Worm (Caenorhabditis elegans) whole organism, L4/young adult: Measurements from ENCODE around the gene ZK353.2.

ENCODE experiments used
- W03F9.2 ChIP-seq: fragments of 150-350 bp; optimal IDR thresholded peaks from 2 replicates; lab custom pipeline; 2014; ENCODE audit warnings: missing biosample characterization, missing genetic modification characterization
- dao-5 ChIP-seq: sonication (generic microtip); optimal IDR thresholded peaks from 2 replicates; lab custom pipeline; 2016; ENCODE audit warnings: missing genotype, missing genetic modification characterization, moderate library complexity, missing compliant biosample characterization
- him-1 ChIP-seq: sonication (generic microtip); optimal IDR thresholded peaks from 2 replicates; lab custom pipeline; 2016; ENCODE audit warnings: missing genotype, missing genetic modification reagents, missing genetic modification characterization, missing compliant biosample characterization

ZK353.2 gene

DNA sequence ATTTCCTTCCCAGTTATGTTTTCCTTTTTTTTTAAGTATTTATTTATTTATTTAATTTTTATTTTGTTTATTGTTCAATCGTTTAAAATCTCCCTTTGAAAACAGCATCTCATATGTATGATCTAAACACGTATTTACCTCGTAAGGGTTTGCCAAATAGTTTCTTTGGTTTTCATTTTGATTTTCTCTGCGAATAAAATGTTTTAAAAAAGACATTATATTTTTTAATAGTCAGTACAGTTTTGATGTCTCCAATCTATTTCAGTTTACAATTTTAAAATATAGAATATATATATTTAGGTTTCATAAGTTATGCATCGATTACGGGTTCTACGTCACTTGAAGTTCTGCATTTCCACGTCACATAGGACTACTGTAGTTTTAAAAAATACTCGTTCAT lies 17.9 kb upstream of the ZK353.2 start, which contains the start of gene R05D3.12:
Gene R05D3.12, plus strand, starts transcription at position 301 of the 400 bp plus-strand sequence.
- TF ChIP-seq W03F9.2 (tag; lab: Kevin White, UChicago) = no peak
- no peak for TF ChIP-seq dao-5
- TF ChIP-seq him-1 (tag; lab: Kevin White, UChicago) = no peak

DNA sequence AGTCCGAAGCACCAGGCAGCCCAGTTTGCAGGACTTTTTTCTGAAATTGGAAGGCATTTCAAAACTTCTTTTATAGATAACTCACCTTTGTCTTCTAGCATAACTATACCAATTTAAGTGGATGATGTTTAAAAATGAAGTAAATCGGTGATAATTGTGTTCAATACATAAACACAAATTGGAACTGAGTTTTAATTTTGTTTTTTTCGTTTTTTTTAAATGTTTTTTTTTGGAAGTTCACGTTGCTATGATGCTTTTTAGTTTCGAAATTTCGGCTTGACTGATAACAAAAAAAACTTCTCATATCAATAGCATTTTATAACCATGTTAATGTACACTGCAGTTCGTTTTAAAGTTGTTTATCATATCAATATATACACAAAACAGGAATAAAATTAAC lies 9.0 kb upstream of the ZK353.2 start, which contains the start of gene ZK353.4:
Gene ZK353.4, minus strand, starts transcription at position 101 of the 400 bp plus-strand sequence.
- TF ChIP-seq him-1 (tag; lab: Kevin White, UChicago) (peak; percentile 40), W03F9.2 (tag; lab: Kevin White, UChicago) (no peak), dao-5 (no peak)

DNA sequence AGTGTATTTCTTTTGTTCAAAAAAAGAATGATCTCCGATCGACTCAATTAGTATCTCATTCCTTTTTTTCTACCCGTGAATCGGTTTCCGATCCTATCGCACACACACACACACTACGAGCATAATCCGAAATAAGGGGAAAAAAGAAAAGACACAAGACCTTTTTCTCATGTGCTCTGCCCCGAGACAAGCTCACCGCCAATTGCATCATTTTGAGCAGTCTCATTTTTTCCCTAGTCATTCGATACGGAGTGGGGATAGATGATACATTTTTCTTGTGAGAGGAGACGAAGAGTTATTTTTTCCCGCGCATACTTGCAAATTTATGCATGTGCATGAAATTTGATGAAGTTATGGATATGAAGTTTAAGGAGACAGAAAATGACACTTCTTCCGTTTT lies 6.2 kb upstream of the ZK353.2 start:
- TF ChIP-seq him-1 (tag; lab: Kevin White, UChicago) = peak; percentile 54
- TF ChIP-seq dao-5 = no peak
- TF ChIP-seq W03F9.2 (tag; lab: Kevin White, UChicago) = no peak

DNA sequence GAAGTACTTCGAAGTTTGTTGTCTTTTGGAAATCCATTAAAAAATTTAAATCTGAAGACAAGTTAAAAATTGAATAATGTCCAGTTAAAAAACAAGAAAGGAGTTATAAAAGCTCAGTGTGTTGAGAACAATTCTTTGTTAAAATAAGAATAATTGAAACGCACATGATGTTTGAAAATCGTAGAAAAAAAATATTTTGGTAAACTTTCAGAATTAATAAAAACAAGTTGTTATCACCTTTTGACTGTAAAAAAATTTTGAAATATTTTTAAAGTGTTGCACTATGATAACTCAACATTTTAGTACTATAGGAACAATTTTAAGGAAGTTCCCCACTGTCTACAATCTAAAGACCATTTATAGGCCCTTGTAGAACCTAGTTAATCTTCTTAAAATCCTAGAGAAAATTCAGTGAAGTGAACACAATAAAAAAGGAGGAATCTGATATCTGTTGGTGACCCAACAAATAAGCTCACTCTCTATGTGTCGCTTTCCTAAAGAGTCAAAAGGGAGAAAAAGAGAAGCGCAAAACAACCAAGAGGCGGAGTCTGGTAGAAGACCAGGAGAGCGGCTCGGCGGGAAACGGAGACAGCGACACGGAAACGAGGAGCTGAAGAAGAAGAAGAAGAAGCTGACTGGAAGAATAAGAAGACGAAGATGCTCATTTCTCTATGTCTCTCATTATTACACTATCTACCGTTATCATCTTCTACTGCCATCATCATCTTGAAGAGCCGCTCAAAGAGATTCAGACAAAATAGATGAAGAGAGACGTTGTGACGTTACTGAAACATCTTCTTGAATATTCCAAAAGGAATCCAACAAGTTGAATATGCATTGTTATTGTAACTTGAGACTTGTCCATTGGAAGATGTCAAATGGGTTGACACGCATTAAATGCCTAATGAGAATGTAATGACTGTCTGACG lies 3.9 kb upstream of the ZK353.2 start, which contains the start of gene ZK353.10:
Gene ZK353.10, minus strand, starts transcription at position 51 of the 929 bp plus-strand sequence.
- peak; percentile 41 for TF ChIP-seq him-1 (tag; lab: Kevin White, UChicago)
- TF ChIP-seq W03F9.2 (tag; lab: Kevin White, UChicago) = no peak
- TF ChIP-seq dao-5 = no peak

DNA sequence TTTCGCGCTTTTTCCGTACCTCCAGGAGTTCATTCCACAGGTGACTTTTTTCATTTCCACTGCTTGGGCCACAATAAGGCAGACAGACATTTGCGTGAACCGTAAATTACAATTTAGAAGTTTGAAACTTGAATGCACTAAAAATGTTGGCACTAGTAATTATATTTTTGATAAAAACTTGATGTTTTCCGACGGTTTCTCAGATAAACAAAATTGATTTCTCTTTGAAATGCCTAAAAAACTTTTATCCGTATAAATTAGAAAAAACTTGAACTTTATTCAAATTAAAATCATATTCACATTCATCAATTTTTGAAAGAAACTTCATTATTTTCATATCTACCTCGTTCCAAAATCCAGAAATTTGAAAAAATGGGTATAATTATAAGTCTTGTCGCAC lies 2.8 kb upstream of the ZK353.2 start, which contains the start of gene ZK353.3:
Gene ZK353.3, plus strand, starts transcription at position 301 of the 400 bp plus-strand sequence.
- TF ChIP-seq him-1 (tag; lab: Kevin White, UChicago) = no peak
- TF ChIP-seq dao-5 = no peak
- no peak for TF ChIP-seq W03F9.2 (tag; lab: Kevin White, UChicago)

DNA sequence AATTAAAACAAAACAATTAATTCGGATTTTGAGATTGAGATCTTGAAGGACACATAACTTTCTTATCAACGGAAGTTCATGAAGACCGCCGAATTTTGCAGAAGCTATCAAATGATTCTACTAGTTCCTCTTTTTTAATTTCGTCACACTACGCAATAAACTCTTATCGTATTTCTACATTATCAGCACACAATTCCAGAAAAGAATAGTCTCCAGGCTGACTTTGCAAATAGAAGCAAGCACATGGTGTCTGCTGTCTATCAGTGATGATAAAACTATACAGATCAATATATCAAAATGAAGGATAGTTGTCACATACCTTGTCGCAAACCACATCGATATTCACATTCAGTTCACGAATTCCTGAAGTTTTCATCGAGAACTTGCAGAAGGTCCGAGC lies 2.0 kb downstream of the ZK353.2 start:
- no peak for TF ChIP-seq dao-5
- TF ChIP-seq W03F9.2 (tag; lab: Kevin White, UChicago) = no peak
- no peak for TF ChIP-seq him-1 (tag; lab: Kevin White, UChicago)

DNA sequence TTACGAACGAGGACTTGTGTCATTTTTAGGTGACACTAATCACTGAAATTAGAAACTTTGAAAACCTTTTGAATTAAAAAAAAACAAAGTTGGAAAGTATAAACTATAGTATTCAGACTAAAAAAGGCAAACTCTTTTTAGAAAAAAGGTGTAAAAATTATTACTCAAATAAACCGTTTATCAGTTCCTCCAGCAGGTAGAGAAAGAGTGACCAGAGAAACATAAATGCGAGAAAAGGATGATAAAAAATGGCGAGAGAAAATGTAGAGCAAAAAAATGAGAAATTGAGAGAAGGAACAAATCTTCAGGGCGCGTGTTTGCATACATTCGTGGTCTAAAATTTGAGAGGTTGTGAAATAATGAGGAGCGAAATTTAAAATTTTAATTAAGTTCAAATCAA lies 3.4 kb downstream of the ZK353.2 start, which contains the start of gene lap-1:
Gene lap-1, minus strand, starts transcription at position 42 of the 400 bp plus-strand sequence.
- TF ChIP-seq him-1 (tag; lab: Kevin White, UChicago) (no peak), dao-5 (no peak), W03F9.2 (tag; lab: Kevin White, UChicago) (no peak)

DNA sequence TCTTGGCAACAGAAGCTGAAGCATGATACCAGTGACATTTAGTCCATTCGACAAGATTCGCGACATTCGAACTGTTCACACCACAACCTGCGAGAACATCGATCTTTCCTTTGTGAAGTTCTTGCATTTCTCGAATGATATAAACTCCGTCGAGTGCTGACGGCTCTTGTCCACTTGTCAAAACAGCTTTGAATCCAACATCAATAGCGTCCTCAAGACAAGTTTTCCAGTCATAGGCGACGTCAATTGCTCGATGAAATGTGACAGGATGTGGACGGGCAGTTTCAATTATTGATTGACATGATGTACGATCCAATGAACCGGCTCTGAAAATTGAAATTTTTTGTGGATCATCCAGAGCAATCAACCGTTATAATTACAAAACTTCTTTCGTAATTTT lies 4.1 kb downstream of the ZK353.2 start:
- TF ChIP-seq him-1 (tag; lab: Kevin White, UChicago) = no peak
- no peak for TF ChIP-seq dao-5
- no peak for TF ChIP-seq W03F9.2 (tag; lab: Kevin White, UChicago)

DNA sequence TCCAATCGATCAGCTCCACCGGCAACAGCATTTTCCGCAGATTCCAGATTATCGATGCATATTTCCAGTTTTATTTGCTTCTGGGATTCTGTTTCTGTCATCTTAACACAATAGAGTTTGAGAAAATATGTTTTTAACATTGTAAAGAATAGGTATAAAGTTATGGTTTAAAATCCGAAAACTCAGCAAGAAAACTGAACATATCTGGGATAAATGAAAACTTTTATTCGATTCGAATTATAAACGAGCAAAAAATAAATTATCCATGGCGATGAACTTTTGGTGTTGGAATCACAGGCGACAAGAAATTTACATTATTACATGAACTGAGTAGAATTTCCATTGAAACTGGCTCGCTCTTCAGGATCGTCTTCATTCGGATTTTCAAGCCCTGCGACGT lies 5.0 kb downstream of the ZK353.2 start, which contains the start of gene cutc-1:
Gene cutc-1, minus strand, starts transcription at position 101 of the 400 bp plus-strand sequence.
- TF ChIP-seq dao-5 (no peak), him-1 (tag; lab: Kevin White, UChicago) (no peak), W03F9.2 (tag; lab: Kevin White, UChicago) (no peak)

DNA sequence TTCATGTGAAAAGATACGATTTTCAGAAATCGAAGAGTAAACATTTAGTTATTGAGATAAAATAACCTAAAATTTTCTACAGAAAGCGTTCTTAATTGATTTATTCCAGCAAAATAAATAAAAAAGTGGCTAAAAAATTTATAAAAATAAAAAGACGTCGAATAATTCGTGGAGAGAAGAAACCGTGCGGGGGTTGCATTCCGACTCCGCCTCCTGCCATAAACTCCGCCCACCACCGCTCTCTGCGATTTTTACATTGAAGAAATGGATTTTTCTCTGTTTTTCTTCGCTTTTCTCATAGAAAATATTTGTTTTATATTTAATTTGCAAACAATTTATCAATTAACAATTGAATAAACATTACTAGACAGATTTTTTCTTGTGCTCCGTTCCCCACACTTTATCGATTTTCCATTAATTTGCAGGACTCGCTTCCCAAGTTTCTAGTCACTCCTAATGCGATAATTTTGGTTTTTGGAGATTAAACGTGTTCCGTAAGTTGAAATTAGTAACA lies 7.0 kb downstream of the ZK353.2 start, which contains the start of the genes ubxn-4 and cyy-1:
Gene ubxn-4, minus strand, starts transcription at position 114 of the 514 bp plus-strand sequence.
Gene cyy-1, plus strand, starts transcription at position 426 of the 514 bp plus-strand sequence.
- TF ChIP-seq W03F9.2 (tag; lab: Kevin White, UChicago) = peak; percentile 15
- no peak for TF ChIP-seq dao-5

DNA sequence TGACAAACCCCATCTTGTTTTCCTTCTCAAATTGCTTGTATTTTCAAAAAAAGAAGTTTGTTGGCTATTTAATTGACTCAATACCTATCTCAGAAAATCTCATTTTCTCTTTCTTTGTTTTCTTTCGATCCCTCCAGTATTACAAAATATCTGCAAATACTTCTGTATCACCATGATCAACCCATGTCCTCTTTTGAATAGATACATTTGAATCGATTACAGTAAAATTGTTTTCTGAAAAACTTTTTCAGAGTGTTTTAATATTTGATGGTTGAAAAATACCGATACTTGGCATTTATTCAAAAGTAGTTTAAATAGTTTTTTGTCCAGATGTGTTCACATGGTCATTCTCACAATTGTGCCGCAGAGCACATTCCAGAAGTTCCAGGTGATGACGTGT lies 10.7 kb downstream of the ZK353.2 start, which contains the start of gene ZK353.9:
Gene ZK353.9, plus strand, starts transcription at position 331 of the 400 bp plus-strand sequence.
- TF ChIP-seq him-1 (tag; lab: Kevin White, UChicago) (no peak), dao-5 (no peak), W03F9.2 (tag; lab: Kevin White, UChicago) (no peak)

DNA sequence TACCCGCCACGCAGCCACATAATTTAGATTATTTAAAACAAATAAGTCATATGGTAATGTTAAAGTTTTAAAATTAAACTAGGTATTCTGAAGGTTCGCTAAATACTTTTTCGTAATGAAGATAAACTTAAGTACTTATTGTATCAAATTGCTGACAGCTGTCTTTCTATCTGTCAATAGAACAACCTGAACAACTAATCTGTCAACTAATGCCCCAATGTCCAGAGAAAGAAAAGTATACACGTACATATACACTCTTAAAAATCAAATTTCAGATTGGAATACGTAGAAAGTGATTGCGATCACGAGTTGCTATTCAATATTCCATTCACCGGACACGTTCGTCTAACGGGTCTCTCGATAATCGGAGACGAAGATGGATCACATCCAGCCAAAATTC lies 12.2 kb downstream of the ZK353.2 start:
- TF ChIP-seq him-1 (tag; lab: Kevin White, UChicago) = no peak
- TF ChIP-seq W03F9.2 (tag; lab: Kevin White, UChicago) = no peak
- no peak for TF ChIP-seq dao-5

DNA sequence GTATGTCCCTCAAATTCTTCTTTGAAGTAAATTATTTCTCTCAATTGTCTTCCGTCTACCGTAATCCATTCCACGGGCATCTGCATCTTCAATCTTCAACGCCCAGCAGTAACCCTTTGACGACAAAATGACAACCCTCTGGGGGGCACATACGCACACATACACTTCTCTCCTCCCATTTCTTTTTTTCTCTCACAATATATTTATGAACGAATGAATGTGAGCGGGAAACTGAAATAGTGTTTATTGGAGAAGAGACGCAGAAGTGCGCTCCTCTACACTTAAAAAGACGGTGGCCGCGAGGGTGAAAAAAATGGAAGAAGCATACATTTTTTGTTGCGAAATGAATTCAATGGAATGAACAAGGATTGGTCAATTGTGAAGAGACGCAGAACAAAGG lies 13.5 kb downstream of the ZK353.2 start:
- TF ChIP-seq him-1 (tag; lab: Kevin White, UChicago) (no peak), W03F9.2 (tag; lab: Kevin White, UChicago) (no peak), dao-5 (no peak)

DNA sequence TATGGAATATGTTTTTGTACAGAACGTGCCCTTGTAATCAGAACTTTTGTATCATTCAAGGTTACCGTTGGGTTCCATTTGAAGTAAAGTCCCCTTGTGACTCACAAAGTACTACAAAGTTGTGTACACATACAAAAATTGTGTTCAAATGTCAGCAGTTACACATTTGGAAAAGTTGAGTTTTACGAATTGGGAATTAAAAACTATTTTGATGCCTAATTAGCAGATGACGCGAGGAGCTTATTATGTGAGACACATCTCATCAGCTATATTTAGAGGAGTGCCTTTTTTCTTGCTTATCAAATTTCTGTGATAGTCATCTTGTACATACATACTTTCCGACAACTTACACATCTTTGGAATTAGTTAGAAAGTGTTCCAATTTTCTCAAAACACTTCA lies 15.0 kb downstream of the ZK353.2 start:
- no peak for TF ChIP-seq dao-5
- no peak for TF ChIP-seq him-1 (tag; lab: Kevin White, UChicago)
- TF ChIP-seq W03F9.2 (tag; lab: Kevin White, UChicago) = no peak
